Worm (Caenorhabditis elegans): ENCODE data around the gene cap-1.

cap-1 gene

DNA sequence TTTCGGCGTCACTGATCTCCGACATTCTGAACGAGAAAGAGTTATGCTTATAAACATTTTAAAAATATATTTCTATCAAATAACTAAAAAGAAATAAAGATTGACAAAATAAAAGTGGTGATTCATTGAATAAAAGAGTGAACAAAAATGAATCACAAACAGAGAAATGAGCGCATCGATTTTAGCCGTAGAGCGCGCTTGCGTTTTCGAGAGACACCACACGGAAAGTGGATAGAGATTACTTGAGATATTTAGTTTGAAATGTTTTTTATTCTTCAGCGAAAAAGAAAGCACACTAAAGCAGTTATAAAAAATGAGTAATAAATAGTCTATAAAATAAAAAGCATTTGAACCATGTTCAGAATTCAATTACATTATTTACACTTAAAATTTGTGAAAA lies at the start of gene cap-1 (continued):
- TF ChIP-seq rec-8 (tag; optimal IDR thresholded peaks at IDR 0.05) = no peak
- TF ChIP-seq F23B12.7 (tag; optimal IDR thresholded peaks at IDR 0.05; ENCODE audit: insufficient read depth) = peak; percentile 92
- TF ChIP-seq dpff-1 (tag; optimal IDR thresholded peaks at IDR 0.05) = no peak
- no peak for TF ChIP-seq let-607 (tag; optimal IDR thresholded peaks at IDR 0.05)
- no peak for TF ChIP-seq B0035.1 (tag; optimal IDR thresholded peaks at IDR 0.05)
- TF ChIP-seq hmg-20 (GFP tag; IDR thresholded peaks at IDR 0.05) = no peak
- TF ChIP-seq snpc-4 (GFP tag; optimal IDR thresholded peaks at IDR 0.05) = peak; percentile 43
- peak; percentile 22 to 72 (median 58) for TF ChIP-seq snpc-4 (tag; optimal IDR thresholded peaks at IDR 0.05)
- no peak for TF ChIP-seq zfh-2 (GFP tag; conservative IDR thresholded peaks at IDR 0.05)
- TF ChIP-seq snpc-1.3 (tag; optimal IDR thresholded peaks at IDR 0.05; ENCODE audit: insufficient read depth) = peak; percentile 41
- TF ChIP-seq zim-3 (tag; optimal IDR thresholded peaks at IDR 0.05) = no peak
- no peak for TF ChIP-seq gei-17 (GFP tag; optimal IDR thresholded peaks at IDR 0.05)
- no peak for TF ChIP-seq ceh-91 (GFP tag; IDR thresholded peaks at IDR 0.05)
- peak; percentile 38; the same call in 1 of the 2 replicates for TF ChIP-seq attf-3 (GFP tag; conservative IDR thresholded peaks at IDR 0.05)
- no peak for TF ChIP-seq madf-3 (GFP tag; IDR thresholded peaks at IDR 0.05)
- peak; percentile 88 for TF ChIP-seq mcd-1 (GFP tag; IDR thresholded peaks at IDR 0.05)
- TF ChIP-seq ztf-22 (GFP tag; optimal IDR thresholded peaks at IDR 0.05) = no peak
- no peak for TF ChIP-seq lag-1 (GFP tag; IDR thresholded peaks at IDR 0.05)
- no peak for TF ChIP-seq lsy-27 (tag; optimal IDR thresholded peaks at IDR 0.05; ENCODE audit: borderline replicate concordance, insufficient read depth)
- peak; percentile 11 for TF ChIP-seq efl-1 (GFP tag; optimal IDR thresholded peaks at IDR 0.05)
- TF ChIP-seq hlh-12 (tag; optimal IDR thresholded peaks at IDR 0.05) = no peak
- peak; percentile 37 for TF ChIP-seq lsl-1 (GFP tag; optimal IDR thresholded peaks at IDR 0.05)
- peak; percentile 36 for TF ChIP-seq lin-54 (GFP tag; optimal IDR thresholded peaks at IDR 0.05)
- TF ChIP-seq ekl-4 (GFP tag; IDR thresholded peaks at IDR 0.05) = no peak
- no peak for TF ChIP-seq ceh-58 (GFP tag; IDR thresholded peaks at IDR 0.05)
- no peak for TF ChIP-seq F33H1.4 (GFP tag; IDR thresholded peaks at IDR 0.05)
- TF ChIP-seq F52B5.7 (tag; optimal IDR thresholded peaks at IDR 0.05) = no peak
- TF ChIP-seq chd-7 (tag; optimal IDR thresholded peaks at IDR 0.05) = no peak
- no peak for TF ChIP-seq him-1 (tag; optimal IDR thresholded peaks at IDR 0.05)
- TF ChIP-seq nhr-120 (GFP tag; IDR thresholded peaks at IDR 0.05) = no peak
- no peak for TF ChIP-seq F37B4.10 (GFP tag; IDR thresholded peaks at IDR 0.05)
- TF ChIP-seq aptf-3 (GFP tag; IDR thresholded peaks at IDR 0.05) = no peak

DNA sequence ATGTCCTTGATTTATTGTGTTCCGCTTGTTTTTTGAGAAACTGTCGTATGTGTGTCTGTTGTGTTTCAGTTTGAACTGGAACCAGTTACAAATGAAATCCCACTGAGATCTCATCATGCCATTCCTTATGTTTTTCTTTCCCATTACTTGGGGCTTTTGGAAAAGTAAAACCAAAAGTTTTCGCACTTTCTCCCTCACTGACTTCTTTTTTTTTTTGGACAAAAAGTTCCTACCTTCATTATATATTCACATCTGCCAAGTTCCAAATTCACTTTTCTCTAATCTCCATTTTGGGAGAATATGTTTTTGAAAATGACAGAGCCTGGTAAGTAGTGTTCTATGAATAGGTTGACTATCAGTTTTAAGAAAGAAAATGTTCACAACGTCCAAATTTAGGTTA lies 46.6 kb upstream of the cap-1 start, which contains the start of gene C06E4.2:
C06E4.2 (plus strand) TSS at position 301 of the 400 bp plus-strand sequence.
- TF ChIP-seq attf-3 (GFP tag; conservative IDR thresholded peaks at IDR 0.05) (no peak), aptf-3 (GFP tag; IDR thresholded peaks at IDR 0.05) (no peak), gei-17 (GFP tag; optimal IDR thresholded peaks at IDR 0.05) (no peak), ama-1 (optimal IDR thresholded peaks at IDR 0.05) (no peak), ama-1 (GFP tag; optimal IDR thresholded peaks at IDR 0.05) (no peak), cebp-2 (GFP tag; IDR thresholded peaks at IDR 0.05) (no peak), C17E4.6 (GFP tag; IDR thresholded peaks at IDR 0.05) (no peak)

DNA sequence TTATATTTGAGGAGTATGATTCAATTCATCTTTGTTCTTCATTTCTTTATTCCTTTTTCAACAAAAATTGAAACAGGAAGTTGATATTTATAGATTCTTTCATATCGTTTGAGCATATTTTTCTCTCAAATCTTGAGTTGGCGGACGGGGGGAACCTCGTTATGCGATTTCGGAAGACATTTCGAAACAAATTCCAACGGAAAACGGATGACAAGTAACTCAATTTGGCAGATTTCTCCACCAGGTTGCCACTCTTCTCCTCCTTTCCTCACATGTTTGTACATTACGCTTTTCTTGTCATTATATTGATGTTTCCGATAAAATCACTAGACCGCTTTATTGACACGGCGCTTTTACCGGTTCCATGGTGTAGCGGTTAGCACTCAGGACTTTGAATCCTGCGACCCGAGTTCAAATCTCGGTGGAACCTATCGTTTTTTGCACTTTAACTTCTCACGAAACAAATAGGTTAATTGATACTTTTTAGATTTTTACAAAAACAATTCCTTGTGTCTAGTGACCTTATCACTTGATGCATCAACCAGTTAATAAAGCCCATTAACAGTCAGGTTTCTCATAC lies 45.0 kb upstream of the cap-1 start:
- TF ChIP-seq snpc-1.3 (tag; optimal IDR thresholded peaks at IDR 0.05; ENCODE audit: insufficient read depth) (peak; percentile 29), egl-18 (GFP tag; IDR thresholded peaks at IDR 0.05) (no peak), C06A6.2 (GFP tag; conservative IDR thresholded peaks at IDR 0.05) (no peak), zim-3 (tag; optimal IDR thresholded peaks at IDR 0.05) (no peak), let-607 (tag; optimal IDR thresholded peaks at IDR 0.05) (no peak), nfya-2 (GFP tag; IDR thresholded peaks at IDR 0.05) (no peak), rcor-1 (GFP tag; IDR thresholded peaks at IDR 0.05) (no peak), nfya-1 (tag; optimal IDR thresholded peaks at IDR 0.05; ENCODE audit: borderline replicate concordance, insufficient read depth) (no peak), C17E4.6 (GFP tag; IDR thresholded peaks at IDR 0.05) (no peak), mcd-1 (GFP tag; IDR thresholded peaks at IDR 0.05) (no peak), T26A5.8 (tag; optimal IDR thresholded peaks at IDR 0.05) (no peak), ztf-18 (tag; optimal IDR thresholded peaks at IDR 0.05) (no peak), Y53G8AR.9 (GFP tag; conservative IDR thresholded peaks at IDR 0.05) (no peak), ceh-91 (GFP tag; IDR thresholded peaks at IDR 0.05) (no peak), dox-1 (GFP tag; IDR thresholded peaks at IDR 0.05) (no peak), F33H1.4 (GFP tag; IDR thresholded peaks at IDR 0.05) (no peak), ztf-25 (GFP tag; IDR thresholded peaks at IDR 0.05) (0 out of 2 replicates have a peak, but pooled peaks have one; percentile 9)

Data from whole organism, young adult.